Fruit fly (Drosophila melanogaster) whole organism, embryonic: ENCODE measurements around the gene Invadolysin.

Experiments
- Blimp-1 ChIP-seq: fragments of 200-800 bp; sonication (Bioruptor generic); optimal IDR thresholded peaks from 3 replicates; lab custom pipeline; 2018; ENCODE audit warnings: missing biosample characterization, missing genetic modification characterization, mild to moderate bottlenecking, moderate library complexity, missing genetic modification reagents
- CG10366 ChIP-seq: fragments of 200-800 bp; sonication (Bioruptor generic); IDR thresholded peaks from 2 replicates; pipeline ENCODE4 v1.3.6; 2022; ENCODE audit warnings: missing biosample characterization, missing genetic modification characterization
- CG10543 ChIP-seq: fragments of 200-800 bp; sonication (Bioruptor generic); optimal IDR thresholded peaks from 3 replicates; lab custom pipeline; 2017; ENCODE audit warnings: missing biosample characterization, mild to moderate bottlenecking, missing genetic modification characterization, moderate library complexity
- CG1233 ChIP-seq: fragments of 200-800 bp; sonication (Bioruptor generic); optimal IDR thresholded peaks from 4 replicates; lab custom pipeline; 2018; ENCODE audit warnings: missing biosample characterization, mild to moderate bottlenecking, missing genetic modification characterization
- CG12659 ChIP-seq: fragments of 200-800 bp; sonication (Bioruptor generic); optimal IDR thresholded peaks from 3 replicates; lab custom pipeline; 2017; ENCODE audit warnings: mild to moderate bottlenecking, missing biosample characterization, missing genetic modification reagents, missing genetic modification characterization
- CG12744 ChIP-seq: fragments of 200-800 bp; sonication (Bioruptor generic); optimal IDR thresholded peaks from 2 replicates; lab custom pipeline; 2016; ENCODE audit warnings: missing biosample characterization, missing genetic modification characterization
- CG14860 ChIP-seq: fragments of 200-800 bp; sonication (Bioruptor generic); IDR thresholded peaks from 3 replicates; pipeline ENCODE4 v1.3.6; 2022; ENCODE audit warnings: missing biosample characterization, missing genetic modification characterization; ENCODE audit not compliant: partially characterized antibody
- CG14965 ChIP-seq: fragments of 200-800 bp; sonication (Bioruptor generic); optimal IDR thresholded peaks from 2 replicates; lab custom pipeline; 2016; ENCODE audit warnings: missing biosample characterization, missing genetic modification characterization, borderline replicate concordance
- CG1603 ChIP-seq: fragments of 200-800 bp; sonication (Bioruptor generic); optimal IDR thresholded peaks from 2 replicates; lab custom pipeline; 2019; ENCODE audit warnings: missing biosample characterization, mild to moderate bottlenecking, missing genetic modification characterization, moderate library complexity
- CG1647 ChIP-seq: fragments of 200-800 bp; sonication (Bioruptor generic); optimal IDR thresholded peaks from 3 replicates; lab custom pipeline; 2016; ENCODE audit warnings: missing biosample characterization, missing genetic modification characterization
- CG16813 ChIP-seq: fragments of 200-800 bp; sonication (Bioruptor generic); IDR thresholded peaks from 3 replicates; pipeline ENCODE4 v1.3.6; 2022; ENCODE audit warnings: missing biosample characterization, missing genetic modification characterization; ENCODE audit not compliant: partially characterized antibody
- CG17359 ChIP-seq: fragments of 200-800 bp; sonication (Bioruptor generic); optimal IDR thresholded peaks from 3 replicates; lab custom pipeline; 2018; ENCODE audit warnings: missing biosample characterization, mild to moderate bottlenecking, missing genetic modification characterization, moderate library complexity
- CG4730 ChIP-seq: fragments of 200-800 bp; sonication (Bioruptor generic); IDR thresholded peaks from 2 replicates; pipeline ENCODE4 v1.3.6; 2022; ENCODE audit warnings: missing biosample characterization, missing genetic modification characterization
- CG7928 ChIP-seq: fragments of 200-800 bp; sonication (Bioruptor generic); optimal IDR thresholded peaks from 2 replicates; lab custom pipeline; 2017; ENCODE audit warnings: missing biosample characterization, mild to moderate bottlenecking, missing genetic modification characterization
- CkIIα-i1 ChIP-seq: fragments of 200-800 bp; sonication (Bioruptor generic); IDR thresholded peaks from 2 replicates; pipeline ENCODE4 v1.3.6; 2022; ENCODE audit warnings: missing biosample characterization, missing genetic modification characterization
- Ets65A ChIP-seq: fragments of 200-800 bp; sonication (Bioruptor generic); peaks from one replicate; lab custom pipeline; 2016; ENCODE audit warnings: missing biosample characterization, missing genetic modification characterization
- H2.0 ChIP-seq: fragments of 200-800 bp; sonication (Bioruptor generic); IDR thresholded peaks from 2 replicates; pipeline ENCODE4 v1.3.6; 2022; ENCODE audit warnings: missing biosample characterization, missing genetic modification characterization
- HLH3B ChIP-seq: fragments of 200-800 bp; sonication (Bioruptor generic); IDR thresholded peaks from 2 replicates; pipeline ENCODE4 v1.3.6; 2022; ENCODE audit warnings: missing biosample characterization, missing genetic modification characterization
- HLH4C ChIP-seq: fragments of 200-800 bp; sonication (Bioruptor generic); IDR thresholded peaks from 3 replicates; pipeline ENCODE4 v1.3.6; 2022; ENCODE audit warnings: missing biosample characterization, missing genetic modification characterization; ENCODE audit not compliant: partially characterized antibody
- HLH54F ChIP-seq: fragments of 200-800 bp; sonication (Bioruptor generic); optimal IDR thresholded peaks from 3 replicates; lab custom pipeline; 2016; ENCODE audit warnings: missing biosample characterization, missing genetic modification characterization
- MBD-R2 ChIP-seq: fragments of 200-800 bp; sonication (Bioruptor generic); IDR thresholded peaks from 2 replicates; pipeline ENCODE4 v1.3.6; 2022; ENCODE audit warnings: missing biosample characterization, missing genetic modification characterization
- PHDP ChIP-seq: fragments of 200-800 bp; sonication (Bioruptor generic); optimal IDR thresholded peaks from 3 replicates; lab custom pipeline; 2018; ENCODE audit warnings: missing biosample characterization, mild to moderate bottlenecking, missing genetic modification characterization, moderate library complexity
- Pdp1 ChIP-seq, 2 experiments: fragments of 200-800 bp; sonication (Bioruptor generic); optimal IDR thresholded peaks; 3 replicates each; lab custom pipeline; 2016; ENCODE audit warnings: missing biosample characterization in 2 of 2, missing genetic modification characterization in 2 of 2, mild to moderate bottlenecking in 1 of 2, moderate library complexity in 1 of 2
- Ptx1 ChIP-seq: fragments of 200-800 bp; sonication (Bioruptor generic); IDR thresholded peaks from 2 replicates; pipeline ENCODE4 v1.3.6; 2022; ENCODE audit warnings: missing biosample characterization, missing genetic modification characterization
- Scr ChIP-seq: fragments of 200-800 bp; sonication (Bioruptor generic); IDR thresholded peaks from 2 replicates; pipeline ENCODE4 v1.3.6; 2022; ENCODE audit warnings: missing biosample characterization, missing genetic modification characterization; ENCODE audit not compliant: partially characterized antibody
- Sin3A ChIP-seq: fragments of >200 bp; optimal IDR thresholded peaks from 2 replicates; lab custom pipeline; 2018
- Ssrp ChIP-seq: fragments of 200-800 bp; sonication (Bioruptor generic); optimal IDR thresholded peaks from 2 replicates; lab custom pipeline; 2018; ENCODE audit warnings: missing biosample characterization, mild to moderate bottlenecking, missing genetic modification characterization, moderate library complexity
- Stat92E ChIP-seq, 3 experiments: fragments of >200 bp in 2 of 3; fragments of 200-800 bp in 1 of 3; sonication (Bioruptor generic) in 1 of 3; optimal IDR thresholded peaks; 2 replicates each; lab custom pipeline; 2017 to 2019; ENCODE audit warnings: missing biosample characterization in 3 of 3, missing genetic modification characterization in 3 of 3, mild to moderate bottlenecking in 1 of 3, moderate library complexity in 1 of 3
- caup ChIP-seq: fragments of 200-800 bp; sonication (Bioruptor generic); optimal IDR thresholded peaks from 3 replicates; lab custom pipeline; 2017; ENCODE audit warnings: missing biosample characterization, mild to moderate bottlenecking, missing genetic modification characterization, moderate library complexity; ENCODE audit not compliant: severe bottlenecking
- chn ChIP-seq: fragments of 200-800 bp; sonication (Bioruptor generic); optimal IDR thresholded peaks from 2 replicates; lab custom pipeline; 2016; ENCODE audit warnings: missing biosample characterization, missing genetic modification characterization
- esg ChIP-seq: fragments of 200-800 bp; sonication (Bioruptor generic); conservative IDR thresholded peaks from 2 replicates; pipeline ENCODE4 v1.3.6; 2022; ENCODE audit warnings: missing biosample characterization, missing genetic modification characterization
- grau ChIP-seq: fragments of 200-800 bp; optimal IDR thresholded peaks from 3 replicates; lab custom pipeline; 2019; ENCODE audit warnings: missing biosample characterization, mild to moderate bottlenecking, missing genetic modification characterization, moderate library complexity
- inv ChIP-seq: fragments of 200-800 bp; sonication (Bioruptor generic); IDR thresholded peaks from 2 replicates; pipeline ENCODE4 v1.3.6; 2022; ENCODE audit warnings: missing biosample characterization, missing genetic modification characterization; ENCODE audit not compliant: partially characterized antibody
- jigr1 ChIP-seq: fragments of 200-800 bp; sonication (Bioruptor generic); IDR thresholded peaks from 3 replicates; pipeline ENCODE4 v1.3.6; 2022; ENCODE audit warnings: missing biosample characterization, missing genetic modification characterization
- kay ChIP-seq: fragments of 200-800 bp; sonication (Bioruptor generic); optimal IDR thresholded peaks from 2 replicates; lab custom pipeline; 2016; ENCODE audit warnings: missing biosample characterization, missing genetic modification characterization
- kni ChIP-seq: fragments of 200-800 bp; sonication (Bioruptor generic); optimal IDR thresholded peaks from 3 replicates; lab custom pipeline; 2017; ENCODE audit warnings: mild to moderate bottlenecking, missing biosample characterization, missing genetic modification reagents, missing genetic modification characterization
- lab ChIP-seq: fragments of 200-800 bp; sonication (Bioruptor generic); optimal IDR thresholded peaks from 3 replicates; lab custom pipeline; 2017; ENCODE audit warnings: missing biosample characterization, missing genetic modification characterization, mild to moderate bottlenecking, moderate library complexity, missing genetic modification reagents
- nerfin-2 ChIP-seq: fragments of 200-800 bp; sonication (Bioruptor generic); IDR thresholded peaks from 2 replicates; pipeline ENCODE4 v1.3.6; 2022; ENCODE audit warnings: missing biosample characterization, missing genetic modification characterization; ENCODE audit not compliant: partially characterized antibody
- pan ChIP-seq, 4 experiments: fragments of >200 bp in 3 of 4; fragments of 200-800 bp in 1 of 4; sonication (Bioruptor generic) in 1 of 4; optimal IDR thresholded peaks in 3 of 4; IDR thresholded peaks in 1 of 4; 2 replicates each; pipeline versions ENCODE4 v1.3.6 to Lab custom; 2017 to 2022; ENCODE audit warnings: missing biosample characterization in 2 of 4, missing genetic modification characterization in 2 of 4, mixed read lengths in 1 of 4
- sens ChIP-seq: fragments of 200-800 bp; sonication (Bioruptor generic); peaks from one replicate; lab custom pipeline; 2016; ENCODE audit warnings: missing biosample characterization, missing genetic modification characterization
- sr ChIP-seq: fragments of 200-800 bp; sonication (Bioruptor generic); IDR thresholded peaks from 3 replicates; pipeline ENCODE4 v1.3.6; 2022; ENCODE audit warnings: missing biosample characterization, missing genetic modification characterization
- unpg ChIP-seq: fragments of 200-800 bp; sonication (Bioruptor generic); optimal IDR thresholded peaks from 3 replicates; lab custom pipeline; 2018; ENCODE audit warnings: missing biosample characterization, mild to moderate bottlenecking, missing genetic modification characterization, moderate library complexity
- zfh2 ChIP-seq: fragments of 200-800 bp; sonication (Bioruptor generic); optimal IDR thresholded peaks from 2 replicates; lab custom pipeline; 2016; ENCODE audit warnings: missing biosample characterization, missing genetic modification characterization

Gene Invadolysin

dm6 chr3R:10150555-10150954 is 6.1 kb downstream of the Invadolysin start (continued):
- TF ChIP-seq Stat92E (GFP tag; optimal IDR thresholded peaks at IDR 0.05; lab: Kevin White, UChicago): no peak
- TF ChIP-seq lab (GFP tag; lab: Kevin White, UChicago): no peak
- TF ChIP-seq HLH3B (GFP tag; lab: Robert Waterston, UW): peak; percentile 18; the same call in 1 of the 2 replicates
- TF ChIP-seq sr: 0 out of 3 replicates have a peak, but pooled peaks have one; percentile 43
- no peak for TF ChIP-seq Sin3A (lab: Kevin White, UChicago)
- TF ChIP-seq CG17359 (tag; lab: Kevin White, UChicago): peak; percentile 44
- no peak for TF ChIP-seq CkIIα-i1 (GFP tag; lab: Robert Waterston, UW)
- no peak for TF ChIP-seq jigr1
- TF ChIP-seq Ets65A (GFP tag; lab: Kevin White, UChicago): peak; percentile 86

dm6 chr3R:10151830-10152513 is 7.5 kb downstream of the Invadolysin start, which contains the start of gene CG34303:
Gene CG34303 (minus strand): TSS chr3R:10151880.
- TF ChIP-seq CG10543 (GFP tag; lab: Kevin White, UChicago): no peak
- TF ChIP-seq sens (GFP tag; lab: Kevin White, UChicago): peak; percentile 51
- peak; percentile 69 for TF ChIP-seq HLH4C
- peak; percentile 67 for TF ChIP-seq CG14860 (GFP tag; lab: Robert Waterston, UW)
- TF ChIP-seq Scr (GFP tag; lab: Robert Waterston, UW): peak; percentile 29
- TF ChIP-seq zfh2 (GFP tag; lab: Kevin White, UChicago): no peak
- no peak for TF ChIP-seq MBD-R2 (GFP tag; lab: Robert Waterston, UW)
- TF ChIP-seq CG16813 (GFP tag; lab: Robert Waterston, UW): peak; percentile 56; the same call in 2 of the 3 replicates
- peak; percentile 40 for TF ChIP-seq nerfin-2 (GFP tag; lab: Robert Waterston, UW)
- TF ChIP-seq CG7928 (GFP tag; lab: Kevin White, UChicago): no peak
- no peak; the same call in 1 of the 2 replicates for TF ChIP-seq inv (GFP tag; lab: Robert Waterston, UW)
- TF ChIP-seq, all 482 proteins: peak for 6

- TF ChIP-seq HLH54F (GFP tag; lab: Kevin White, UChicago): no peak
- TF ChIP-seq esg (GFP tag; lab: Robert Waterston, UW): peak; percentile 39; the same call in 1 of the 2 replicates
- TF ChIP-seq CG1647 (GFP tag; lab: Kevin White, UChicago): no peak
- peak in 1 of 2 experiments; percentile 23 for TF ChIP-seq Pdp1 (GFP tag; optimal IDR thresholded peaks at IDR 0.05; lab: Kevin White, UChicago)
- no peak for TF ChIP-seq kay
- TF ChIP-seq Ssrp (tag; lab: Kevin White, UChicago): no peak
- TF ChIP-seq CG1233 (GFP tag; lab: Kevin White, UChicago): no peak
- TF ChIP-seq CG12659 (GFP tag; lab: Kevin White, UChicago): peak; percentile 17
- TF ChIP-seq CG1603: peak; percentile 65
- peak; percentile 36 for TF ChIP-seq grau
- TF ChIP-seq unpg: no peak
- peak; percentile 90 for TF ChIP-seq Blimp-1 (GFP tag; lab: Kevin White, UChicago)
- no peak for TF ChIP-seq pan (optimal IDR thresholded peaks at IDR 0.05; lab: Kevin White, UChicago)
- TF ChIP-seq pan (GFP tag; optimal IDR thresholded peaks at IDR 0.05 in 1 of 2, IDR thresholded peaks at IDR 0.05 in 1 of 2): peak in 1 of 2 experiments; percentile 67
- TF ChIP-seq PHDP: peak; percentile 13
- TF ChIP-seq CG12744 (GFP tag; lab: Kevin White, UChicago): no peak
- TF ChIP-seq chn (GFP tag; lab: Kevin White, UChicago): peak; percentile 17
- no peak for TF ChIP-seq CG14965 (GFP tag; lab: Kevin White, UChicago)
- TF ChIP-seq caup: no peak
- peak; percentile 60; the same call in 1 of the 2 replicates for TF ChIP-seq CG10366 (GFP tag; lab: Robert Waterston, UW)
- TF ChIP-seq CG4730 (GFP tag; lab: Robert Waterston, UW): peak; percentile 16; the same call in 1 of the 2 replicates
- peak; percentile 58 for TF ChIP-seq H2.0 (GFP tag; lab: Robert Waterston, UW)
- peak; percentile 67 for TF ChIP-seq Ptx1 (GFP tag; lab: Robert Waterston, UW)
- no peak for TF ChIP-seq kni (GFP tag; lab: Kevin White, UChicago)
Measured at dm6 chr3R:10153957-10154685, 9.7 kb downstream of the Invadolysin start.
